Fruit fly (Drosophila melanogaster) whole organism, embryonic: ENCODE measurements around the gene Atg12.

ENCODE experiments used
- Antp ChIP-seq: fragments of 200-800 bp; sonication (Bioruptor generic); optimal IDR thresholded peaks from 3 replicates; lab custom pipeline; 2016; ENCODE audit warnings: missing biosample characterization, missing genetic modification characterization
- Atf-2 ChIP-seq: fragments of 200-800 bp; sonication (Bioruptor generic); optimal IDR thresholded peaks from 2 replicates; lab custom pipeline; 2016; ENCODE audit warnings: missing biosample characterization, missing genetic modification characterization
- CG11093 ChIP-seq: fragments of 200-800 bp; sonication (Bioruptor generic); IDR thresholded peaks from 3 replicates; pipeline ENCODE4 v1.3.6; 2022; ENCODE audit warnings: missing biosample characterization, missing genetic modification characterization
- CG1233 ChIP-seq: fragments of 200-800 bp; sonication (Bioruptor generic); optimal IDR thresholded peaks from 4 replicates; lab custom pipeline; 2018; ENCODE audit warnings: missing biosample characterization, mild to moderate bottlenecking, missing genetic modification characterization
- CG12659 ChIP-seq: fragments of 200-800 bp; sonication (Bioruptor generic); optimal IDR thresholded peaks from 3 replicates; lab custom pipeline; 2017; ENCODE audit warnings: mild to moderate bottlenecking, missing biosample characterization, missing genetic modification reagents, missing genetic modification characterization
- CG12942 ChIP-seq: fragments of 200-800 bp; sonication (Bioruptor generic); optimal IDR thresholded peaks from 3 replicates; lab custom pipeline; 2016; ENCODE audit warnings: missing biosample characterization, missing genetic modification characterization
- CG13296 ChIP-seq: fragments of 200-800 bp; sonication (Bioruptor generic); optimal IDR thresholded peaks from 3 replicates; lab custom pipeline; 2018; ENCODE audit warnings: missing biosample characterization, mild to moderate bottlenecking, missing genetic modification characterization
- CG14667 ChIP-seq: fragments of 200-800 bp; sonication (Bioruptor generic); IDR thresholded peaks from 2 replicates; pipeline ENCODE4 v1.3.6; 2022; ENCODE audit warnings: missing biosample characterization, missing genetic modification characterization
- CG14965 ChIP-seq: fragments of 200-800 bp; sonication (Bioruptor generic); optimal IDR thresholded peaks from 2 replicates; lab custom pipeline; 2016; ENCODE audit warnings: missing biosample characterization, missing genetic modification characterization, borderline replicate concordance
- CG16779 ChIP-seq: fragments of 200-800 bp; sonication (Bioruptor generic); IDR thresholded peaks from 2 replicates; pipeline ENCODE4 v1.3.6; 2022; ENCODE audit warnings: missing biosample characterization, missing genetic modification characterization
- CG18619 ChIP-seq: fragments of 200-800 bp; sonication (Bioruptor generic); optimal IDR thresholded peaks from 3 replicates; lab custom pipeline; 2017; ENCODE audit warnings: missing biosample characterization, mild to moderate bottlenecking, missing genetic modification characterization
- CG2120 ChIP-seq: fragments of 200-800 bp; sonication (Bioruptor generic); optimal IDR thresholded peaks from 3 replicates; lab custom pipeline; 2016; ENCODE audit warnings: missing biosample characterization, missing genetic modification characterization
- CG31224 ChIP-seq: fragments of 200-800 bp; sonication (Bioruptor generic); IDR thresholded peaks from 2 replicates; pipeline ENCODE4 v1.3.6; 2022; ENCODE audit warnings: missing biosample characterization, missing genetic modification characterization
- CG3407 ChIP-seq: fragments of 200-800 bp; sonication (Bioruptor generic); optimal IDR thresholded peaks from 2 replicates; lab custom pipeline; 2018; ENCODE audit warnings: missing biosample characterization, mild to moderate bottlenecking, missing genetic modification characterization
- CG3726 ChIP-seq: fragments of 200-800 bp; sonication (Bioruptor generic); IDR thresholded peaks from 3 replicates; pipeline ENCODE4, ENCODE4 v1.3.6; 2022; ENCODE audit warnings: missing biosample characterization, missing genetic modification characterization
- CG3847 ChIP-seq: fragments of 200-800 bp; sonication (Bioruptor generic); IDR thresholded peaks from 2 replicates; pipeline ENCODE4 v1.3.6; 2022; ENCODE audit warnings: missing biosample characterization, missing genetic modification characterization
- CG3995 ChIP-seq: fragments of 200-800 bp; sonication (Bioruptor generic); optimal IDR thresholded peaks from 3 replicates; lab custom pipeline; 2016; ENCODE audit warnings: missing biosample characterization, missing genetic modification characterization
- CrebB ChIP-seq: fragments of 200-800 bp; sonication (Bioruptor generic); optimal IDR thresholded peaks from 3 replicates; lab custom pipeline; 2018; ENCODE audit warnings: missing biosample characterization, mild to moderate bottlenecking, missing genetic modification characterization
- E2f1 ChIP-seq: fragments of 200-800 bp; sonication (Bioruptor generic); IDR thresholded peaks from 2 replicates; pipeline ENCODE4 v1.3.6; 2022; ENCODE audit warnings: missing biosample characterization, missing genetic modification characterization
- Elba2 ChIP-seq: fragments of 200-800 bp; sonication (Bioruptor generic); optimal IDR thresholded peaks from 3 replicates; lab custom pipeline; 2016; ENCODE audit warnings: missing biosample characterization, missing genetic modification characterization
- HLH4C ChIP-seq: fragments of 200-800 bp; sonication (Bioruptor generic); IDR thresholded peaks from 3 replicates; pipeline ENCODE4 v1.3.6; 2022; ENCODE audit warnings: missing biosample characterization, missing genetic modification characterization; ENCODE audit not compliant: partially characterized antibody
- Hey ChIP-seq: fragments of 200-800 bp; sonication (Bioruptor generic); optimal IDR thresholded peaks from 3 replicates; lab custom pipeline; 2018; ENCODE audit warnings: missing biosample characterization, mild to moderate bottlenecking, missing genetic modification characterization
- Hmr ChIP-seq: fragments of 200-800 bp; sonication (Bioruptor generic); optimal IDR thresholded peaks from 3 replicates; lab custom pipeline; 2017; ENCODE audit warnings: mild to moderate bottlenecking, missing biosample characterization, missing genetic modification reagents, missing genetic modification characterization
- Hr39 ChIP-seq: fragments of >200 bp; optimal IDR thresholded peaks from 2 replicates; lab custom pipeline; 2017
- MTF-1 ChIP-seq: fragments of 200-800 bp; sonication (Bioruptor generic); optimal IDR thresholded peaks from 2 replicates; lab custom pipeline; 2018; ENCODE audit warnings: missing biosample characterization, mild to moderate bottlenecking, missing genetic modification characterization, borderline replicate concordance
- Mes4 ChIP-seq: fragments of 200-800 bp; sonication (Bioruptor generic); optimal IDR thresholded peaks from 2 replicates; lab custom pipeline; 2016; ENCODE audit warnings: missing biosample characterization, missing genetic modification characterization
- NC2α ChIP-seq: fragments of 200-800 bp; sonication (Bioruptor generic); optimal IDR thresholded peaks from 2 replicates; lab custom pipeline; 2016; ENCODE audit warnings: missing biosample characterization, missing genetic modification characterization
- Nf-YA ChIP-seq: fragments of 200-800 bp; sonication (Bioruptor generic); IDR thresholded peaks from 2 replicates; pipeline ENCODE4 v1.3.6; 2022; ENCODE audit warnings: missing biosample characterization, missing genetic modification characterization
- bab2 ChIP-seq: fragments of 200-800 bp; sonication (Bioruptor generic); optimal IDR thresholded peaks from 2 replicates; lab custom pipeline; 2016; ENCODE audit warnings: missing biosample characterization, missing genetic modification characterization
- bsh ChIP-seq, 2 experiments: fragments of 200-800 bp; sonication (Bioruptor generic); optimal IDR thresholded peaks; 2 replicates each; lab custom pipeline; 2017 to 2018; ENCODE audit warnings: mild to moderate bottlenecking in 2 of 2, missing biosample characterization in 2 of 2, missing genetic modification characterization in 2 of 2, moderate library complexity in 1 of 2
- btn ChIP-seq: fragments of 200-800 bp; sonication (Bioruptor generic); optimal IDR thresholded peaks from 2 replicates; lab custom pipeline; 2016; ENCODE audit warnings: missing biosample characterization, missing genetic modification characterization
- croc ChIP-seq: fragments of 200-800 bp; sonication (Bioruptor generic); conservative IDR thresholded peaks from 3 replicates; pipeline ENCODE4 v1.3.6; 2022; ENCODE audit warnings: missing biosample characterization, missing genetic modification characterization
- cwo ChIP-seq: fragments of 200-800 bp; sonication (Bioruptor generic); optimal IDR thresholded peaks from 3 replicates; lab custom pipeline; 2017; ENCODE audit warnings: missing biosample characterization, missing genetic modification characterization, mild to moderate bottlenecking, moderate library complexity, missing genetic modification reagents
- eve ChIP-seq, 2 experiments: fragments of >200 bp; optimal IDR thresholded peaks; 2 replicates each; lab custom pipeline; 2017; ENCODE audit warnings: missing biosample characterization in 2 of 2, missing genetic modification characterization in 2 of 2
- gce ChIP-seq: fragments of 200-800 bp; sonication (Bioruptor generic); IDR thresholded peaks from 3 replicates; pipeline ENCODE4 v1.3.6; 2022; ENCODE audit warnings: missing biosample characterization, missing genetic modification characterization
- gcm2 ChIP-seq: fragments of 200-800 bp; sonication (Bioruptor generic); optimal IDR thresholded peaks from 2 replicates; lab custom pipeline; 2016; ENCODE audit warnings: missing biosample characterization, missing genetic modification characterization
- gt ChIP-seq: fragments of 200-800 bp; sonication (Bioruptor generic); IDR thresholded peaks from 2 replicates; pipeline ENCODE4 v1.3.6; 2022; ENCODE audit warnings: missing biosample characterization, missing genetic modification characterization
- lab ChIP-seq: fragments of 200-800 bp; sonication (Bioruptor generic); optimal IDR thresholded peaks from 3 replicates; lab custom pipeline; 2017; ENCODE audit warnings: missing biosample characterization, missing genetic modification characterization, mild to moderate bottlenecking, moderate library complexity, missing genetic modification reagents
- lilli ChIP-seq: fragments of 200-800 bp; sonication (Bioruptor generic); optimal IDR thresholded peaks from 3 replicates; lab custom pipeline; 2016; ENCODE audit warnings: missing biosample characterization, missing genetic modification characterization
- mam ChIP-seq: fragments of 200-800 bp; sonication (Bioruptor generic); optimal IDR thresholded peaks from 3 replicates; lab custom pipeline; 2016; ENCODE audit warnings: missing biosample characterization, missing genetic modification characterization
- nerfin-2 ChIP-seq: fragments of 200-800 bp; sonication (Bioruptor generic); IDR thresholded peaks from 2 replicates; pipeline ENCODE4 v1.3.6; 2022; ENCODE audit warnings: missing biosample characterization, missing genetic modification characterization; ENCODE audit not compliant: partially characterized antibody
- p53 ChIP-seq: fragments of 200-800 bp; sonication (Bioruptor generic); optimal IDR thresholded peaks from 2 replicates; lab custom pipeline; 2016; ENCODE audit warnings: missing biosample characterization, missing genetic modification characterization
- pb ChIP-seq: fragments of 200-800 bp; sonication (Bioruptor generic); optimal IDR thresholded peaks from 3 replicates; lab custom pipeline; 2016; ENCODE audit warnings: missing biosample characterization, missing genetic modification characterization
- slou ChIP-seq: fragments of 200-800 bp; sonication (Bioruptor generic); optimal IDR thresholded peaks from 3 replicates; lab custom pipeline; 2016; ENCODE audit warnings: missing biosample characterization, missing genetic modification characterization
- tin ChIP-seq: fragments of 200-800 bp; sonication (Bioruptor generic); optimal IDR thresholded peaks from 3 replicates; lab custom pipeline; 2016; ENCODE audit warnings: missing biosample characterization, missing genetic modification characterization
- tna ChIP-seq: fragments of 200-800 bp; sonication (Bioruptor generic); IDR thresholded peaks from 2 replicates; pipeline ENCODE4 v1.3.6; 2022; ENCODE audit warnings: missing biosample characterization, missing genetic modification characterization; ENCODE audit not compliant: partially characterized antibody
- toy ChIP-seq: fragments of 200-800 bp; sonication (Bioruptor generic); IDR thresholded peaks from 2 replicates; pipeline ENCODE4 v1.3.6; 2022; ENCODE audit warnings: missing biosample characterization, missing genetic modification characterization
- ttk ChIP-seq: fragments of 200-800 bp; sonication (Bioruptor generic); IDR thresholded peaks from 2 replicates; pipeline ENCODE4 v2.1.2; 2022; ENCODE audit warnings: missing biosample characterization, missing genetic modification characterization
- unpg ChIP-seq: fragments of 200-800 bp; sonication (Bioruptor generic); optimal IDR thresholded peaks from 3 replicates; lab custom pipeline; 2018; ENCODE audit warnings: missing biosample characterization, mild to moderate bottlenecking, missing genetic modification characterization, moderate library complexity
- wek ChIP-seq: fragments of 200-800 bp; sonication (Bioruptor generic); optimal IDR thresholded peaks from 3 replicates; lab custom pipeline; 2018; ENCODE audit warnings: missing biosample characterization, mild to moderate bottlenecking, missing genetic modification characterization, moderate library complexity

Gene Atg12

DNA sequence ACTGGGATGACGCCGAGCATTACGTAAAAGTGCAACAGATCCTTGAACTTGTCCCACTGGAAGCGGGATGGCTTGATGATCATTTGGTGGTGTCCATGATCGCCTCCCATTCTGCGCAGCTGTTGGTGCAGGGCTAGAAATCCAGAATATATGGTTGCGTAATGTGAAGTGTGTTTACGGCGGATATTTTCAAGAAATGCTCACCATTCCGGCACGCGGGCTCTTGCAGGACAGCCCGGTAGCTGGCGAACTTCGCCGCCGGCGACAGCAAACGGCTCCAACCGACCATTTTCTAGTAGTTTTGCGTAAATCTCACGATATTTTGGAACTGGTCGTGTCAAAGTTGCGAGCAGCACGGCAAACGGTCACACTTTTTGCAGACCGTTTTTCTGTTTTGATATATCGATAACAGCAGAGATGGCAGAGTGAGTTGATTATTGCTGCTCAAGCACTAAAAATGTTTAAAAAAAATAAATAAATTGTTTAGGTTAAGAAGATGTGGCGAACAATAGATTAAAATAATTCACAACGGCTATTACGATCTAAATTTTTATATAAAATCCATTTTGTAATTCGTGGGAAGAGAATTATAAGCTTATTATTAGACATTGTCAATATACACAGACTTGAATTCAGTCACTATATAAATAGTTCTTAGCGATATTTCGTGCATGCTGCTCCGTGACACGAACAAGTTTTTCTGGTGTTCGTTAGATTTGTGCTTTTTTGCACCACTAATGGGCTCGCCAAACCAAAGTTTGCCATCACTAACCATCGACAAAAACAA is 1.5 kb downstream of the Atg12 start, which contains the start of the genes ND-SGDH and RhoGAP68F:
Gene ND-SGDH (minus strand): TSS at position 472 of the 787 bp plus-strand sequence.
Gene RhoGAP68F (plus strand): TSS at position 756 of the 787 bp plus-strand sequence.
- TF ChIP-seq tna (GFP tag; lab: Robert Waterston, UW) = peak; percentile 77
- TF ChIP-seq eve (GFP tag; optimal IDR thresholded peaks at IDR 0.05; lab: Kevin White, UChicago) = no peak
- TF ChIP-seq nerfin-2 (GFP tag; lab: Robert Waterston, UW) = peak; percentile 76
- TF ChIP-seq CG12659 (GFP tag; lab: Kevin White, UChicago) = peak; percentile 89
- no peak for TF ChIP-seq CG14965 (GFP tag; lab: Kevin White, UChicago)
- TF ChIP-seq CG1233 = peak; percentile 73
- TF ChIP-seq wek = no peak
- peak; percentile 73 for TF ChIP-seq CG12942
- no peak for TF ChIP-seq NC2α (GFP tag; lab: Kevin White, UChicago)
- TF ChIP-seq bsh (GFP tag; optimal IDR thresholded peaks at IDR 0.05; lab: Kevin White, UChicago) = peak in 1 of 2 experiments; percentile 57
- peak; percentile 42; the same call in 1 of the 2 replicates for TF ChIP-seq toy
- TF ChIP-seq p53 = no peak
- no peak for TF ChIP-seq gt (GFP tag; lab: Robert Waterston, UW)
- TF ChIP-seq gcm2 (GFP tag; lab: Kevin White, UChicago) = no peak
- peak; percentile 35 for TF ChIP-seq Elba2 (GFP tag; lab: Kevin White, UChicago)
- TF ChIP-seq Hey (tag; lab: Kevin White, UChicago) = no peak
- peak; percentile 49 for TF ChIP-seq CG3407 (GFP tag; lab: Kevin White, UChicago)
- peak; percentile 54; the same call in 1 of the 3 replicates for TF ChIP-seq CG11093 (GFP tag; lab: Robert Waterston, UW)
- peak; percentile 83 for TF ChIP-seq CG3847
- peak; percentile 77 for TF ChIP-seq tin (GFP tag; lab: Kevin White, UChicago)
- peak; percentile 68 for TF ChIP-seq unpg
- TF ChIP-seq CG2120 = peak; percentile 86
- TF ChIP-seq btn (GFP tag; lab: Kevin White, UChicago) = no peak
- no peak for TF ChIP-seq gce (GFP tag; lab: Robert Waterston, UW)
- TF ChIP-seq CG13296 (GFP tag; lab: Kevin White, UChicago) = peak; percentile 70
- TF ChIP-seq CG31224 (GFP tag; lab: Robert Waterston, UW) = peak; percentile 55
- no peak for TF ChIP-seq Nf-YA (GFP tag; lab: Robert Waterston, UW)
- no peak for TF ChIP-seq MTF-1 (GFP tag; lab: Kevin White, UChicago)
- TF ChIP-seq Mes4 (GFP tag; lab: Kevin White, UChicago) = peak; percentile 37
- TF ChIP-seq E2f1 (GFP tag; lab: Robert Waterston, UW) = peak; percentile 58
- peak; percentile 92 for TF ChIP-seq HLH4C (GFP tag; lab: Robert Waterston, UW)
- peak; percentile 63 for TF ChIP-seq Antp (GFP tag; lab: Kevin White, UChicago)
- peak; percentile 75 for TF ChIP-seq lab (GFP tag; lab: Kevin White, UChicago)
- no peak for TF ChIP-seq CG3726 (GFP tag; lab: Robert Waterston, UW)
- peak; percentile 49; the same call in 1 of the 2 replicates for TF ChIP-seq ttk (GFP tag; lab: Robert Waterston, UW)
- peak; percentile 71 for TF ChIP-seq Atf-2
- TF ChIP-seq Hmr = peak; percentile 80
- TF ChIP-seq slou (GFP tag; lab: Kevin White, UChicago) = peak; percentile 64
- TF ChIP-seq Hr39 = no peak
- TF ChIP-seq lilli (GFP tag; lab: Kevin White, UChicago) = peak; percentile 87
- peak; percentile 91 for TF ChIP-seq CG3995
- peak; percentile 72 for TF ChIP-seq mam
- peak; percentile 64 for TF ChIP-seq croc
- peak; percentile 54 for TF ChIP-seq cwo
- peak; percentile 28 for TF ChIP-seq pb (GFP tag; lab: Kevin White, UChicago)
- no peak for TF ChIP-seq CrebB (tag; lab: Kevin White, UChicago)
- peak; percentile 36; the same call in 1 of the 2 replicates for TF ChIP-seq CG14667 (GFP tag; lab: Robert Waterston, UW)
- peak; percentile 45 for TF ChIP-seq bab2 (GFP tag; lab: Kevin White, UChicago)
- TF ChIP-seq CG18619 = peak; percentile 41
- no peak for TF ChIP-seq CG16779 (GFP tag; lab: Robert Waterston, UW)
